Worm (Caenorhabditis elegans): ENCODE data around the gene C02G6.3.

C02G6.3 gene

DNA sequence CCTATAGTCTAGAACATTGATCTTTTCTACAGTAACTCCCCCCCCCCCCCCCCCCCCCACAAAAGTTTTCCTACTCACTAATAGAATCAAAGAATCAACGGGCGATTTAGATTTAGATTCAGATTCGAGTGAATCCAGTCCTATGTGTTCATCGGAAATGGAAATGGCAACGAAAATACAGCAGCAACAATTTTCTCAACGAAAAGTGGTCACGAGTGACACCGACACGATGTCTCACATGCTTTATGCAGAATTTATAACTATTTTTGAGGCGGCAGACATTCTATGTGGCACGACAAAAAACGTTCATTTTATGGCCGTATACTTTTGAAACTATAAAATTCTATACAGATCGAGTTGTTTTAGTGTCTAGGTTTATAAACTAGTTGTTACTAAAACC, 35.0 kb upstream of the C02G6.3 start:
- no peak for TF ChIP-seq nhr-28 (tag; optimal IDR thresholded peaks at IDR 0.05)
- TF ChIP-seq nhr-237 (tag; optimal IDR thresholded peaks at IDR 0.05) = no peak
- no peak for TF ChIP-seq cnd-1 (tag; optimal IDR thresholded peaks at IDR 0.05)
- TF ChIP-seq flh-1 (GFP tag; optimal IDR thresholded peaks at IDR 0.05) = no peak
- TF ChIP-seq unc-39 (tag; optimal IDR thresholded peaks at IDR 0.05) = no peak
- no peak for TF ChIP-seq bed-3 (GFP tag; optimal IDR thresholded peaks at IDR 0.05)
- TF ChIP-seq nhr-12 (tag; optimal IDR thresholded peaks at IDR 0.05) = no peak
- TF ChIP-seq drap-1 (GFP tag; optimal IDR thresholded peaks at IDR 0.05) = no peak
- TF ChIP-seq M03D4.4 (tag; optimal IDR thresholded peaks at IDR 0.05) = no peak
- TF ChIP-seq lin-32 (GFP tag; optimal IDR thresholded peaks at IDR 0.05) = no peak
- no peak for TF ChIP-seq unc-120 (tag; optimal IDR thresholded peaks at IDR 0.05; ENCODE audit: poor library complexity, severe bottlenecking)
- TF ChIP-seq ces-1 (GFP tag; optimal IDR thresholded peaks at IDR 0.05) = no peak
- no peak for TF ChIP-seq elt-1 (tag; optimal IDR thresholded peaks at IDR 0.05; ENCODE audit: borderline replicate concordance, insufficient read depth)
- TF ChIP-seq nhr-2 (tag; optimal IDR thresholded peaks at IDR 0.05) = no peak

DNA sequence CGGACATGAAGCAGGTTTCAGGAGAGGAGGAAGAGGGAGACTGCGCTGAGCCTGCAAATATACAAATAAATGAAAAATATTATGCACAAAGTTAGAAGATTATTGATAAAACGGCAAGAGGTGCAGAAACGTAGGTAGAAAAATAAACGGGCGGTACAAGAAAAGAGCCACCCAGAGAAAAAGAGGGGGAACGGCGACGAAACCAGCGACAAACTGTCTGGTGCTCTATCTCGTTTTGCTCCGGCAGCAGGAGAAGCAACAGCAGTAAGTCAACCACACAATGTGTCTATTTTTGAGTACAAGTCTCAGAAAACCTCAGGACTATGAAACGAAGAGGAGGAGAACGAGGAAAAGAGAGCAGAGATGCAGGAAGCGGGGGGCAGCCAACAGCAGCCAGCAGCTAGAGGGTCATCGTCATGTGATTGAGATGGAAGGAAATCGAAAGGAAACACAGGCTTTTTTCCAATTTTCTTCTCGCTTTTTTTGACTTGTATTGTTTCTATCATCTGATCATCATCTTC, 34.4 kb upstream of the C02G6.3 start, which contains the start of gene F26F12.3:
Gene F26F12.3 (minus strand): TSS at position 51 of the 521 bp plus-strand sequence.
- TF ChIP-seq unc-120 (tag; optimal IDR thresholded peaks at IDR 0.05; ENCODE audit: poor library complexity, severe bottlenecking) (peak; percentile 15), snpc-4 (tag; optimal IDR thresholded peaks at IDR 0.05) (no peak)

DNA sequence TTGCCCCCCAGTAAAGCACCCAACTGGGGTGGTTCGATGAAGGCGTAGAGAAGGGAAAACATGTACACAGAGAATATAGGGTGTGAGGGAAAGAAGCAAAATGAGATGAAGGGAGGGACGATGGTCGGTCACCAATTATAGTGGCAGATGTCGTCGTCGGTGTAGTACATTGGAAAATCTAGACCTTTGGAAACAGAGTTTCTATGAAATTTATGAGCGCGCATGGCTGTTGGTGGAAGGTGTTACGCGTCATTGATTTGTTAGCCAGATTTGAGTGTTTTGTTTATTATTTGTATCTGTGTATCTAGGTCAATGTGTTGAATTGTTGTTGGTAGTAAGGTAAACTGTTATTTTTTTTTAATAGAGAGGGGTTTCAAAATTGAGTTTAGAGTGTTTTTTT, 33.4 kb upstream of the C02G6.3 start:
- TF ChIP-seq nhr-76 (tag; optimal IDR thresholded peaks at IDR 0.05) (no peak), mep-1 (tag; optimal IDR thresholded peaks at IDR 0.05) (peak; percentile 7), cnd-1 (tag; optimal IDR thresholded peaks at IDR 0.05) (peak; percentile 67), snpc-4 (tag; optimal IDR thresholded peaks at IDR 0.05) (no peak), ces-1 (GFP tag; optimal IDR thresholded peaks at IDR 0.05) (peak; percentile 42), mls-2 (tag; optimal IDR thresholded peaks at IDR 0.05) (peak; percentile 61), nhr-2 (tag; optimal IDR thresholded peaks at IDR 0.05) (peak; percentile 21)

DNA sequence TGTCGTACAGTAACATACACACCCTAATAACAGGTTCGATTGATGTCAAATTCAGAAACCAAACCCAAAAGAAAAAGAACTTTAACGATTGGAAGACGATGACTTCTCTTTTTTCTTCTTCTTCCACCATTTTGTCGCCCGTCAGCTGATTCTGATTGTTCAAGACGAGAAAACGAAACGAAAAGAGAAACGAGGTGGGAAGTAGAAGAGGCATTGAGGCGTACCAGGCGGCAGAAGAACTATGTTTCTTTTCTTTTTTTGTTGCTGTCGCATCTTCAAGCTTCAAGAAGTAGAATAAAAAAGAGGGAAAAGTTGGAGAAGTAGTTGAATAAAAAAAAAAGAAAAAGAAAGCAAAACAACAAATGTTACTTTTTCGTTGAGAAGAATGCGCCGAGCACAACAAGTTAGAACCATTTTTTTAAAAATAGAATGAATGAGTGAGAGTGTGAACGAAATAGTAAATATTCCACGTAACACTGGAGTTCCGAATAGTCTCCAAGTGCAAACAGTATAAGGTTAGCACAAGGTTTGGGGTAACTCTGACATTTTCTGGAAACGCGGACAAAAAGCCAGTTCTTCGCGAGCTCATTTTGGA, 32.1 kb upstream of the C02G6.3 start:
- TF ChIP-seq lin-32 (GFP tag; optimal IDR thresholded peaks at IDR 0.05) (no peak), nhr-2 (tag; optimal IDR thresholded peaks at IDR 0.05) (no peak), nhr-28 (tag; optimal IDR thresholded peaks at IDR 0.05) (no peak), blmp-1 (tag; optimal IDR thresholded peaks at IDR 0.05) (no peak), unc-120 (tag; optimal IDR thresholded peaks at IDR 0.05; ENCODE audit: poor library complexity, severe bottlenecking) (no peak), tbx-8 (GFP tag; optimal IDR thresholded peaks at IDR 0.05) (no peak), mep-1 (tag; optimal IDR thresholded peaks at IDR 0.05) (no peak), hlh-1 (tag; optimal IDR thresholded peaks at IDR 0.05) (no peak), lsy-2 (tag; optimal IDR thresholded peaks at IDR 0.05) (no peak), elt-3 (tag; optimal IDR thresholded peaks at IDR 0.05) (no peak), zip-8 (tag; optimal IDR thresholded peaks at IDR 0.05) (no peak), sem-2 (GFP tag; optimal IDR thresholded peaks at IDR 0.05) (no peak)

DNA sequence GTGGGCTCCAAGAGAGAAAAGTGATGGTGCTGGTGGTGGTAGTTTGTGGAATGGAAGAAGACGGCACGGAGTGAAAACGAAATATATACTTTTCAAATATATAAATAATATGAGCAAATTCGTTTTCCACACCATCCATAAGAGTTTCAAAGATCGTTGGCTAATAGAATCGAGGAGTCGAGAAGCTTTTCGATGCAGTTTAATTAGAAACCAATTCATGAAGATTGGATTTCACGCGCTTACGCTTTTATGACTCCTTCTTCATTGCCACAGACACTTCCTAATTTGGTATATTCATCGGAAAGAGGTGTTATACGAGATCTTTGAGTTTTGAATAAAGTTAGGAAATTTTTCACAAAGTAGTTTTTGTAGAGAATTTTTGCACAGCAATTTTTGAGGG, 29.5 kb upstream of the C02G6.3 start:
- peak; percentile 68 for TF ChIP-seq ces-1 (GFP tag; optimal IDR thresholded peaks at IDR 0.05)
- TF ChIP-seq lin-32 (GFP tag; optimal IDR thresholded peaks at IDR 0.05) = peak; percentile 19
- no peak for TF ChIP-seq ceh-39 (tag; optimal IDR thresholded peaks at IDR 0.05)
- TF ChIP-seq mls-2 (tag; optimal IDR thresholded peaks at IDR 0.05) = peak; percentile 42
- TF ChIP-seq ceh-83 (GFP tag; optimal IDR thresholded peaks at IDR 0.05) = no peak

DNA sequence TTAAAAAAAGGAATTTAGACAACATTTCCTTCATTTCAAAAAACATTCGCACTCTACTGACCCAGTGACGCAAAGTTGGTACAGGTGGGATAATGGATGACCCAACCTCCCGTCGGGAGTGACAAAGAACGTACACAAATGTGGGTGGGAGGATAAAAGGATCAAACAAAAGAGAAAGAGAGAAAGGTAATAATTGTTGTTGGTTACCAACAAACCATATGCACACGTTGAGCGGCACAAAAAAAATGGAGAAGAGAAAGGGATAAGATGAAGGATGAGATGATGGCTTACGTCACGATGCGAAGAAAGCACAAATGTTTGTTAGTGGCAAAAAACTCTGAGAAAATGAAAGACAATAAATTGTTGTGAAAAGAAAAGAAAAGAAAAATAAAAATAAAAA, 28.5 kb upstream of the C02G6.3 start:
- peak; percentile 84 for TF ChIP-seq nhr-2 (tag; optimal IDR thresholded peaks at IDR 0.05)
- TF ChIP-seq sptf-1 (tag; optimal IDR thresholded peaks at IDR 0.05) = no peak
- peak; percentile 40 for TF ChIP-seq zip-8 (tag; optimal IDR thresholded peaks at IDR 0.05)
